Worm (Caenorhabditis elegans): Measurements from ENCODE around the gene sra-13.

The sra-13 gene

ce11 chrII:8441519-8441918, 34.0 kb downstream of the sra-13 start:
- TF ChIP-seq ceh-100 (GFP tag; IDR thresholded peaks at IDR 0.05) (0 out of 2 replicates have a peak, but pooled peaks have one; percentile 41), fkh-3 (tag; optimal IDR thresholded peaks at IDR 0.05) (peak; percentile 76), C17E4.6 (GFP tag; IDR thresholded peaks at IDR 0.05) (peak; percentile 50; the same call in 1 of the 2 replicates), bed-1 (GFP tag; IDR thresholded peaks at IDR 0.05) (no peak), hlh-12 (tag; optimal IDR thresholded peaks at IDR 0.05) (peak; percentile 55), die-1 (tag; optimal IDR thresholded peaks at IDR 0.05) (peak; percentile 97), ztf-6 (GFP tag; IDR thresholded peaks at IDR 0.05) (peak; percentile 65; the same call in 1 of the 2 replicates), lin-54 (GFP tag; optimal IDR thresholded peaks at IDR 0.05) (peak; percentile 66), dpff-1 (tag; optimal IDR thresholded peaks at IDR 0.05) (peak; percentile 87), ztf-22 (GFP tag; optimal IDR thresholded peaks at IDR 0.05) (peak; percentile 45), Y56A3A.18 (GFP tag; IDR thresholded peaks at IDR 0.05) (peak; percentile 59; the same call in 1 of the 2 replicates), lir-1 (GFP tag; conservative IDR thresholded peaks at IDR 0.05) (no peak), nhr-80 (tag; optimal IDR thresholded peaks at IDR 0.05) (peak; percentile 14), ZK185.1 (tag; optimal IDR thresholded peaks at IDR 0.05; ENCODE audit: poor library complexity, severe bottlenecking) (peak; percentile 66), Y53G8AR.9 (GFP tag; conservative IDR thresholded peaks at IDR 0.05) (peak; percentile 93), let-526 (GFP tag; IDR thresholded peaks at IDR 0.05) (0 out of 2 replicates have a peak, but pooled peaks have one; percentile 43), rcor-1 (GFP tag; IDR thresholded peaks at IDR 0.05) (peak; percentile 73), snpc-1.3 (tag; optimal IDR thresholded peaks at IDR 0.05; ENCODE audit: insufficient read depth) (peak; percentile 88), nhr-27 (tag; optimal IDR thresholded peaks at IDR 0.05) (peak; percentile 95), ztf-3 (GFP tag; optimal IDR thresholded peaks at IDR 0.05) (peak; percentile 6), ceh-91 (GFP tag; IDR thresholded peaks at IDR 0.05) (no peak), B0261.1 (tag; optimal IDR thresholded peaks at IDR 0.05) (peak; percentile 75), cebp-1 (GFP tag; IDR thresholded peaks at IDR 0.05) (no peak), cebp-1 (tag; optimal IDR thresholded peaks at IDR 0.05) (no peak), egl-44 (GFP tag; IDR thresholded peaks at IDR 0.05) (peak; percentile 84), nfya-2 (GFP tag; IDR thresholded peaks at IDR 0.05) (no peak), ceh-79 (tag; optimal IDR thresholded peaks at IDR 0.05) (peak; percentile 87), madf-6 (GFP tag; IDR thresholded peaks at IDR 0.05) (peak; percentile 73), madf-8 (GFP tag; conservative IDR thresholded peaks at IDR 0.05) (no peak; the same call in 1 of the 2 replicates), gei-17 (GFP tag; optimal IDR thresholded peaks at IDR 0.05) (no peak), aptf-2 (GFP tag; conservative IDR thresholded peaks at IDR 0.05) (no peak), B0019.2 (GFP tag; conservative IDR thresholded peaks at IDR 0.05) (no peak), sptf-2 (GFP tag; optimal IDR thresholded peaks at IDR 0.05) (no peak), chd-7 (tag; optimal IDR thresholded peaks at IDR 0.05) (peak; percentile 61), F49E8.2 (tag; optimal IDR thresholded peaks at IDR 0.05; ENCODE audit: insufficient read depth) (no peak), snpc-3.4 (tag; optimal IDR thresholded peaks at IDR 0.05) (peak; percentile 92), lag-1 (GFP tag; IDR thresholded peaks at IDR 0.05) (no peak), mcd-1 (GFP tag; IDR thresholded peaks at IDR 0.05) (peak; percentile 53; the same call in 1 of the 2 replicates), somi-1 (GFP tag; optimal IDR thresholded peaks at IDR 0.05) (peak; percentile 46), mel-28 (tag; optimal IDR thresholded peaks at IDR 0.05; ENCODE audit: borderline replicate concordance) (no peak), B0035.1 (tag; optimal IDR thresholded peaks at IDR 0.05) (peak; percentile 69), madf-10 (tag; optimal IDR thresholded peaks at IDR 0.05) (peak; percentile 27), egrh-3 (GFP tag; IDR thresholded peaks at IDR 0.05) (no peak), ceh-40 (GFP tag; IDR thresholded peaks at IDR 0.05) (peak; percentile 76), nfyb-1 (GFP tag; IDR thresholded peaks at IDR 0.05) (peak; percentile 61), dpl-1 (GFP tag; optimal IDR thresholded peaks at IDR 0.05) (no peak), T26A5.8 (tag; optimal IDR thresholded peaks at IDR 0.05) (peak; percentile 97), ztf-18 (tag; optimal IDR thresholded peaks at IDR 0.05) (peak; percentile 76)

Data from whole organism, young adult.